Worm (Caenorhabditis elegans) whole organism, L1 larva: ENCODE data around the gene hum-4.

Source experiments
- ama-1 ChIP-seq: fragments of 150-350 bp; optimal IDR thresholded peaks from 2 replicates; lab custom pipeline; 2014
- ceh-8 ChIP-seq: fragments of 200-800 bp; sonication (Bioruptor generic); optimal IDR thresholded peaks from 2 replicates; lab custom pipeline; 2018; ENCODE audit warnings: mild to moderate bottlenecking, missing genetic modification characterization, moderate library complexity, missing compliant biosample characterization
- dpl-1 ChIP-seq, 3 experiments: fragments of 150-350 bp in 2 of 3; sonication (generic microtip) in 1 of 3; optimal IDR thresholded peaks; 2 replicates each; lab custom pipeline; 2014 to 2017; ENCODE audit warnings: missing biosample characterization in 3 of 3, missing genetic modification characterization in 3 of 3, missing genetic modification reagents in 3 of 3
- fos-1 ChIP-seq: fragments of 150-350 bp; optimal IDR thresholded peaks from 2 replicates; lab custom pipeline; 2014; ENCODE audit warnings: missing biosample characterization, missing genetic modification characterization
- lir-3 ChIP-seq: sonication (generic microtip); optimal IDR thresholded peaks from 2 replicates; lab custom pipeline; 2016; ENCODE audit warnings: mild to moderate bottlenecking, missing genetic modification characterization, moderate library complexity, missing compliant biosample characterization; ENCODE audit not compliant: poor library complexity
- nhr-20 ChIP-seq: sonication (generic microtip); optimal IDR thresholded peaks from 2 replicates; lab custom pipeline; 2016; ENCODE audit warnings: mild to moderate bottlenecking, missing genetic modification characterization, missing compliant biosample characterization
- nhr-237 ChIP-seq: fragments of 150-350 bp; optimal IDR thresholded peaks from 2 replicates; lab custom pipeline; 2014; ENCODE audit warnings: missing biosample characterization, missing genetic modification characterization
- nhr-77 ChIP-seq: fragments of 150-350 bp; optimal IDR thresholded peaks from 2 replicates; lab custom pipeline; 2014; ENCODE audit warnings: missing biosample characterization, missing genetic modification characterization
- snpc-4 ChIP-seq: fragments of 150-350 bp; optimal IDR thresholded peaks from 2 replicates; lab custom pipeline; 2014; ENCODE audit warnings: missing biosample characterization, missing genetic modification characterization
- sptf-1 ChIP-seq: fragments of 150-350 bp; optimal IDR thresholded peaks from 2 replicates; lab custom pipeline; 2014; ENCODE audit warnings: missing biosample characterization, missing genetic modification characterization
- unc-62 ChIP-seq: fragments of 150-350 bp; optimal IDR thresholded peaks from 2 replicates; lab custom pipeline; 2014; ENCODE audit warnings: missing biosample characterization, missing genetic modification reagents, missing genetic modification characterization

- TF ChIP-seq ceh-8 (GFP tag; lab: Kevin White, UChicago) (no peak), ama-1 (lab: Kevin White, UChicago) (no peak), nhr-77 (no peak), nhr-20 (tag; lab: Kevin White, UChicago) (no peak), snpc-4 (no peak), unc-62 (GFP tag; lab: Kevin White, UChicago) (no peak), fos-1 (tag; lab: Kevin White, UChicago) (no peak), lir-3 (tag; lab: Kevin White, UChicago) (no peak), dpl-1 (GFP tag; optimal IDR thresholded peaks at IDR 0.05; lab: Kevin White, UChicago) (no peak), sptf-1 (tag; lab: Kevin White, UChicago) (no peak), nhr-237 (no peak)
Observed at ce11 chrX:11447695-11448094, 14.3 kb upstream of the hum-4 start.
